Fruit fly (Drosophila melanogaster): ENCODE data around the gene unc-13-4A.
A peak's percentile ranks its signal among the peaks of the same experiment; 100 is the strongest.

The unc-13-4A gene

dm6 chr3L:7349311-7349710 lies 36.6 kb upstream of the unc-13-4A start:
- TF ChIP-seq cnc (optimal IDR thresholded peaks at IDR 0.05) (no peak), CG11617 (GFP tag; optimal IDR thresholded peaks at IDR 0.05) (no peak), ovo (GFP tag; optimal IDR thresholded peaks at IDR 0.05) (no peak), Clk (GFP tag; optimal IDR thresholded peaks at IDR 0.05) (no peak), CG14711 (tag; optimal IDR thresholded peaks at IDR 0.05) (no peak), Hr96 (GFP tag; optimal IDR thresholded peaks at IDR 0.05) (no peak)

DNA sequence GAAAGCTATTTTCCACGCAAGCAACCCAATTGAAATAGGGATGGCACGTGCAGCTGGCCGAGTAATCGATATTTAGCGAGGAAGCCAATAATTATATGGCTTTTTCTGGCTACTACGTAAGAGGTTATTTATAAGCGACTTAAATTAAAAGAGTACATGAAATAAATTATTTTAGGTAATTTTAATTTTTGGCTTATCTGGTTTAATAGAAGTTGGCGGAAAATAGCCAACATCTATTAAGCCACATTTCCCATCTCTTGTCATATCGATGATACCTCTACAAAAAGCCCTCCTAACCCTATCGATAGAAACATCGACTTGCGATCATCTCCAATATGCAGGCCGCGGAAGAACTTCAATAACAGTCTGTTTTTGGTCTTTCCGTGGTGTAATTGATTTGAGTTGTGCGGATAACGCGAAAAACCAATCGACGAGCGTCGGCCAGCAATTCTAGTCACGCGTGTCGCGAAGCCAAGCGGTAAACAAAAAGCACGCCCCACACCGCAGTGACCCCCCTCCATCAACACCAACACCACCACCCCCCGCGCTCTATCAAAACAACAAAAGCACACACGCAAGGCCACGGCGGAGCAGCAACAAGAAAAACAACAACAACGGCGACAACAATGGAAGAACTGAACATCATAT lies 35.4 kb upstream of the unc-13-4A start, which contains the start of the genes Srp19 and qm:
Gene Srp19, minus strand, starts transcription at position 51 of the 648 bp plus-strand sequence.
Gene qm, plus strand, starts transcription at position 330 of the 648 bp plus-strand sequence.
- peak; percentile 43 for TF ChIP-seq CG12768 (GFP tag; optimal IDR thresholded peaks at IDR 0.05)
- TF ChIP-seq CG11617 (GFP tag; optimal IDR thresholded peaks at IDR 0.05) = peak; percentile 29
- peak; percentile 19 for TF ChIP-seq tj (GFP tag; optimal IDR thresholded peaks at IDR 0.05)
- TF ChIP-seq CG7101 (tag; optimal IDR thresholded peaks at IDR 0.05) = peak; percentile 49
- TF ChIP-seq CG14711 (tag; optimal IDR thresholded peaks at IDR 0.05) = peak; percentile 43
- peak; percentile 5 for TF ChIP-seq ovo (GFP tag; optimal IDR thresholded peaks at IDR 0.05)
- TF ChIP-seq CG33017 (tag; optimal IDR thresholded peaks at IDR 0.05) = peak; percentile 26
- TF ChIP-seq CG5204 (GFP tag; optimal IDR thresholded peaks at IDR 0.05) = no peak
- no peak for TF ChIP-seq Crg-1 (GFP tag; optimal IDR thresholded peaks at IDR 0.05)
- TF ChIP-seq Mnt (GFP tag; optimal IDR thresholded peaks at IDR 0.05) = peak; percentile 58
- peak; percentile 67 for TF ChIP-seq bab1 (GFP tag; optimal IDR thresholded peaks at IDR 0.05)
- TF ChIP-seq CG1620 (GFP tag; optimal IDR thresholded peaks at IDR 0.05) = no peak

DNA sequence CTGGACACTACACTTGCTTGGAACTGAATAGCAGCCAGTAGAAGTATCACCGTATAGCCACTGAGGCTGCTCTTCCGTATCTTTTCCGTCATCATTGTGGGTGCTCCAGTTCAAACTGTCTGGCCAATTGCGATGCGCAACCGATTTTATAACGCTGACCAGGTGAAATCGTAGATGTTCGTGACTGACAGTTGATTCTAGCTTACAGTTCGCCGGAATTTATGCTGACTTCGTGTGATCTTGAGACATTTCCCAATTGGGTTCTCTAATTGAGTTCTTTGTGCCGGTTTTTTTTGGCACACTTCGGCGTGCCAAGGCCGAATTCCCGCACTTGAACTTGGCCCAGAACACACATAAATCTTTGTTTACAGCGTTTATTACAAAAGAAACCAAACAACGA lies 34.3 kb upstream of the unc-13-4A start, which contains the start of gene CG14834:
Gene CG14834, minus strand, starts transcription at position 173 of the 400 bp plus-strand sequence.
- TF ChIP-seq Clk (GFP tag; optimal IDR thresholded peaks at IDR 0.05) (no peak), ovo (GFP tag; optimal IDR thresholded peaks at IDR 0.05) (no peak), cic (GFP tag; optimal IDR thresholded peaks at IDR 0.05) (no peak), tj (GFP tag; optimal IDR thresholded peaks at IDR 0.05) (peak; percentile 93), toe (GFP tag; optimal IDR thresholded peaks at IDR 0.05) (no peak), Mnt (GFP tag; optimal IDR thresholded peaks at IDR 0.05) (no peak)

DNA sequence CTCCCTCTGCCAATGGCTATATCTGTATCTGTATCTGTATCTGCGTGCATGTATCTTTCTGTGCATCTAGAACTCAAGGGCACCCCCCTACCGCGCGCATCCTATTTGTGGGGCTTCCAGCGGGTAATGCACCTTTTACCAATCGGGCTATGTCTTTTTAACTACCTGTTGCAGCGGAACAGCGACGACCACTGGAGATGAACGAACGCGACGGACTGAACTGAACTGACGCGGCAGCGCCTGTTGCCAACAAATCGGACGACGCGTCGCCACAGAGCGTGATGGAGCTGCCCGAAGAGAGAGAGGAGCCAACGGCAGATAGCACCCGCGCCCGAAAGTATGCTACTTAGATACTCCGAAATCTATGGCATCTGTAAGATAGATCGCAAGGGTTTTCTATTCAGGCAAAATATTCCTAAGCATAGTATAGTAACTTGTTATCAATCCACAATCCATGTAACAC lies 32.3 kb upstream of the unc-13-4A start, which contains the start of gene Cln7:
Gene Cln7, minus strand, starts transcription at position 219 of the 463 bp plus-strand sequence.
- TF ChIP-seq Hr96 (GFP tag; optimal IDR thresholded peaks at IDR 0.05) (no peak), CG7101 (tag; optimal IDR thresholded peaks at IDR 0.05) (peak; percentile 58), bab1 (GFP tag; optimal IDR thresholded peaks at IDR 0.05) (peak; percentile 96), CG12768 (GFP tag; optimal IDR thresholded peaks at IDR 0.05) (peak; percentile 95), cnc (optimal IDR thresholded peaks at IDR 0.05) (no peak), Crg-1 (GFP tag; optimal IDR thresholded peaks at IDR 0.05) (peak; percentile 36), CG5204 (GFP tag; optimal IDR thresholded peaks at IDR 0.05) (no peak), tj (GFP tag; optimal IDR thresholded peaks at IDR 0.05) (peak; percentile 74), toe (GFP tag; optimal IDR thresholded peaks at IDR 0.05) (no peak), Mnt (GFP tag; optimal IDR thresholded peaks at IDR 0.05) (peak; percentile 84), CG33017 (tag; optimal IDR thresholded peaks at IDR 0.05) (peak; percentile 80), CG7045 (GFP tag; optimal IDR thresholded peaks at IDR 0.05) (peak; percentile 60), CG11617 (GFP tag; optimal IDR thresholded peaks at IDR 0.05) (peak; percentile 86), CG1620 (GFP tag; optimal IDR thresholded peaks at IDR 0.05) (peak; percentile 52), Clk (GFP tag; optimal IDR thresholded peaks at IDR 0.05) (peak; percentile 80), kay (GFP tag; ENCODE audit: borderline replicate concordance) (no peak), cic (GFP tag; optimal IDR thresholded peaks at IDR 0.05) (peak; percentile 97), pad (GFP tag; optimal IDR thresholded peaks at IDR 0.05) (peak; percentile 48), ovo (GFP tag; optimal IDR thresholded peaks at IDR 0.05) (peak; percentile 76), CG14711 (tag; optimal IDR thresholded peaks at IDR 0.05) (peak; percentile 46)

dm6 chr3L:7344001-7344400 lies 31.3 kb upstream of the unc-13-4A start:
- TF ChIP-seq CG5204 (GFP tag; optimal IDR thresholded peaks at IDR 0.05) (no peak), cnc (optimal IDR thresholded peaks at IDR 0.05) (no peak), kay (GFP tag; ENCODE audit: borderline replicate concordance) (no peak), CG7101 (tag; optimal IDR thresholded peaks at IDR 0.05) (no peak), Mnt (GFP tag; optimal IDR thresholded peaks at IDR 0.05) (peak; percentile 9), CG7045 (GFP tag; optimal IDR thresholded peaks at IDR 0.05) (no peak), Hr96 (GFP tag; optimal IDR thresholded peaks at IDR 0.05) (no peak), ovo (GFP tag; optimal IDR thresholded peaks at IDR 0.05) (no peak), tj (GFP tag; optimal IDR thresholded peaks at IDR 0.05) (no peak), cic (GFP tag; optimal IDR thresholded peaks at IDR 0.05) (peak; percentile 29), CG14711 (tag; optimal IDR thresholded peaks at IDR 0.05) (no peak), Clk (GFP tag; optimal IDR thresholded peaks at IDR 0.05) (no peak), bab1 (GFP tag; optimal IDR thresholded peaks at IDR 0.05) (no peak), CG12768 (GFP tag; optimal IDR thresholded peaks at IDR 0.05) (no peak), CG33017 (tag; optimal IDR thresholded peaks at IDR 0.05) (no peak), CG11617 (GFP tag; optimal IDR thresholded peaks at IDR 0.05) (no peak)

DNA sequence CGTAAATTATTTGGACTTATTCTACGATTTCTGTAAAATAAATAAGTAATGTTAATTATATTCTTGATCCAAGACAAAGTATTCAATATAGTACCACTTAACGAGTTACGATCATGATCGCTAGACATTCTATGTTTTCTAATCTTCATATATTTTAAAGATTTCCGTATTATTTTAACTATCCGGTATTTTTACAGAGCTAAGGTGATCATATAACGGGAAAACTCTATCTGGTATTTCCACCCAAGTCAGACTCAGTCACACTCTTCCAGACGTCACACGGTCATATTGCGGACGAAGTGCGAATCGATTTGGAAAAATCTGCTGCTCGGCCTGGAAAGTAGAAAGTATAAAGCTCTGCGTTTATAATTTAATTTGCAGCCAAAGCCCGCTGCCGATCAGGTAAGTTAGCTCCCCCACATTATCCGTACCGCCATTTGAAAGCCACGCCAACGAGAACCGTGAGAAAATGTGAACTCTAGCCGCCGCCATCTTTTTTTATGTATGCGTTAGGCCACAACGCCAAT lies 26.6 kb upstream of the unc-13-4A start, which contains the start of the genes lark and eco:
Gene lark, plus strand, starts transcription at position 51 of the 527 bp plus-strand sequence.
Gene eco, minus strand, starts transcription at position 125 of the 527 bp plus-strand sequence.
- no peak for TF ChIP-seq kay (GFP tag; ENCODE audit: borderline replicate concordance)
- no peak for TF ChIP-seq CG1620 (GFP tag; optimal IDR thresholded peaks at IDR 0.05)
- no peak for TF ChIP-seq CG5204 (GFP tag; optimal IDR thresholded peaks at IDR 0.05)
- no peak for TF ChIP-seq CG11617 (GFP tag; optimal IDR thresholded peaks at IDR 0.05)
- no peak for TF ChIP-seq Clk (GFP tag; optimal IDR thresholded peaks at IDR 0.05)
- TF ChIP-seq Crg-1 (GFP tag; optimal IDR thresholded peaks at IDR 0.05) = no peak
- no peak for TF ChIP-seq Hr96 (GFP tag; optimal IDR thresholded peaks at IDR 0.05)
- no peak for TF ChIP-seq toe (GFP tag; optimal IDR thresholded peaks at IDR 0.05)
- no peak for TF ChIP-seq CG7045 (GFP tag; optimal IDR thresholded peaks at IDR 0.05)
- TF ChIP-seq CG12768 (GFP tag; optimal IDR thresholded peaks at IDR 0.05) = peak; percentile 3
- TF ChIP-seq tj (GFP tag; optimal IDR thresholded peaks at IDR 0.05) = no peak
- peak; percentile 67 for TF ChIP-seq bab1 (GFP tag; optimal IDR thresholded peaks at IDR 0.05)
- peak; percentile 11 for TF ChIP-seq Mnt (GFP tag; optimal IDR thresholded peaks at IDR 0.05)
- no peak for TF ChIP-seq ovo (GFP tag; optimal IDR thresholded peaks at IDR 0.05)
- no peak for TF ChIP-seq CG7101 (tag; optimal IDR thresholded peaks at IDR 0.05)
- no peak for TF ChIP-seq cnc (optimal IDR thresholded peaks at IDR 0.05)
- TF ChIP-seq CG14711 (tag; optimal IDR thresholded peaks at IDR 0.05) = peak; percentile 61
- no peak for TF ChIP-seq cic (GFP tag; optimal IDR thresholded peaks at IDR 0.05)
- no peak for TF ChIP-seq pad (GFP tag; optimal IDR thresholded peaks at IDR 0.05)
- no peak for TF ChIP-seq CG33017 (tag; optimal IDR thresholded peaks at IDR 0.05)
